Worm (Caenorhabditis elegans): ENCODE data around the gene asp-8.
"Not testable (repeated sequence)": the region's sequence is repeated elsewhere in the genome, so short reads cannot be mapped to it uniquely, and the experiment has no call there.

The asp-8 gene

DNA sequence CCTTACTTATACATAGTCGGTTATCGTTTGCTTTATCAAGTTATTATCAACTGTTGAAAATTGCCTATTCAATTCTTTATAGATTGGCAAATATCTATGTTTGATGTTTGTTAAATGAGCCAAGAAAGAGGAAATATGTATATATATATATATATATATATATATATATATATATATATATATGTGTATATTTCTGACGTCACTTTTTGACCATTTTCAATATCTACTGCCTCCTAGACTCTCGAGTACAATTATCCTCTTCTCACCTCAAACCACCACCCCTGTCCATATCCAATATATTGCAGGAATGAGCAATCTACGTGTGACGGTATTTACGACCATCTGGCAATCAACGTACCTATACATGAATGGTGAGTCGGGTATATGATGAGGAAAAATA, 20.5 kb downstream of the asp-8 start, which contains the start of gene F59D6.1:
F59D6.1 (plus strand) TSS at position 301 of the 400 bp plus-strand sequence.
- TF ChIP-seq pes-1 (GFP tag; IDR thresholded peaks at IDR 0.05) (no peak), scrt-1 (GFP tag; IDR thresholded peaks at IDR 0.05) (no peak), hmg-4 (GFP tag; optimal IDR thresholded peaks at IDR 0.05) (no peak), F13C5.2 (tag; optimal IDR thresholded peaks at IDR 0.05) (no peak), hnd-1 (tag; optimal IDR thresholded peaks at IDR 0.05) (no peak), hmbx-1 (tag; optimal IDR thresholded peaks at IDR 0.05) (no peak), flt-1 (GFP tag; IDR thresholded peaks at IDR 0.05) (no peak), sea-1 (GFP tag; conservative IDR thresholded peaks at IDR 0.05) (no peak), tbx-37 (GFP tag; conservative IDR thresholded peaks at IDR 0.05) (no peak), aly-1 (tag; optimal IDR thresholded peaks at IDR 0.05) (no peak), ceh-13 (GFP tag; optimal IDR thresholded peaks at IDR 0.05) (no peak), tbx-11 (GFP tag; IDR thresholded peaks at IDR 0.05) (no peak), ets-7 (tag; optimal IDR thresholded peaks at IDR 0.05) (no peak), ama-1 (optimal IDR thresholded peaks at IDR 0.05) (no peak)

DNA sequence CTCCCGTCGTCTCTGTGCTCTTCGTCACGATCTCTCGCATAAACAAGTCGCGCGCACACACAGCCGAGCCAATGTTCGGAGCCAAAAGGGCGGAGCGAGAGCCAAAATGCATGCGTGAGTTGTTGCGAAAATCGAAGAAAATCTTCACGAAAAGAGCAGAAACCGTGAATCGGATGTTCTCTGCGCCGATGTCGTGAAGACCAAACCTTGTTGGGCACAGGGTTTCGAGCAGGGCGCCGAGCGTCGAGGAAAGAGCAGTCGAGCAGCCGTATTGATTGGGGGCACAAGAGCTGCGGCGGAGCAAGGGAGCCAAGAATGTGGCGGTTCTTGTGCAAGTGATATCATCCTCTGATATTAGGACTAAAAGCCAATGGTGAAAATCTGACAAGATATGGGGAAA, 22.0 kb downstream of the asp-8 start:
- TF ChIP-seq aly-1 (tag; optimal IDR thresholded peaks at IDR 0.05) = no peak
- TF ChIP-seq B0310.2 (tag; optimal IDR thresholded peaks at IDR 0.05) = no peak
- TF ChIP-seq hmbx-1 (tag; optimal IDR thresholded peaks at IDR 0.05) = no peak
- TF ChIP-seq ceh-36 (tag; optimal IDR thresholded peaks at IDR 0.05) = no peak
- TF ChIP-seq pes-1 (GFP tag; IDR thresholded peaks at IDR 0.05) = no peak
- no peak for TF ChIP-seq flt-1 (GFP tag; IDR thresholded peaks at IDR 0.05)
- TF ChIP-seq hmg-4 (GFP tag; optimal IDR thresholded peaks at IDR 0.05) = no peak
- TF ChIP-seq tbx-37 (GFP tag; conservative IDR thresholded peaks at IDR 0.05) = no peak
- TF ChIP-seq F13C5.2 (tag; optimal IDR thresholded peaks at IDR 0.05) = no peak
- no peak for TF ChIP-seq sea-1 (GFP tag; conservative IDR thresholded peaks at IDR 0.05)
- TF ChIP-seq ets-7 (tag; optimal IDR thresholded peaks at IDR 0.05) = no peak
- no peak for TF ChIP-seq hnd-1 (tag; optimal IDR thresholded peaks at IDR 0.05)

DNA sequence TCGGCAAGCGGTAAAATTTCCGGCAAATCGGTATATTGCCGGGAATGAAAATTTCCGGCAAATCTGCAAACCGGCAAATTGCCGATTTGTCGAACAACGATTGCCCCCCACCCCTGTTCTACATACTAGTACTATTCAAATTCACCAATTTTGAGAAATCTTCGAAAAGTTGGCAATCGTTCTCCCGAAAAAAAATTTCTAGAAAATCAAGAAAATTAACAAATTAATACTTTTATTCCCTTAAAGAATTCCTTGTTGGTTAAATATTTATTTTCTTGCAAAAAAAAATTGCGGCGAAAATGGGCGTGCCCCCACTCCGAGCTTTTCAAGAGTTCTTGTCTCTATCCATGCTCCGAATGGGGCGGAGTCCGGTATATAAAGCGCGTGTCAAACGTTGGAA, 29.9 kb downstream of the asp-8 start, which contains the start of gene C50H11.8:
C50H11.8 (plus strand) TSS at position 301 of the 400 bp plus-strand sequence.
- TF ChIP-seq pes-1 (GFP tag; IDR thresholded peaks at IDR 0.05) (no peak), aly-1 (tag; optimal IDR thresholded peaks at IDR 0.05) (no peak), ceh-13 (GFP tag; optimal IDR thresholded peaks at IDR 0.05) (no peak), hnd-1 (tag; optimal IDR thresholded peaks at IDR 0.05) (no peak), tbx-37 (GFP tag; conservative IDR thresholded peaks at IDR 0.05) (no peak), flt-1 (GFP tag; IDR thresholded peaks at IDR 0.05) (no peak), F13C5.2 (tag; optimal IDR thresholded peaks at IDR 0.05) (no peak), scrt-1 (GFP tag; IDR thresholded peaks at IDR 0.05) (no peak), B0310.2 (tag; optimal IDR thresholded peaks at IDR 0.05) (no peak), sea-1 (GFP tag; conservative IDR thresholded peaks at IDR 0.05) (no peak), ets-7 (tag; optimal IDR thresholded peaks at IDR 0.05) (no peak), tbx-11 (GFP tag; IDR thresholded peaks at IDR 0.05) (no peak), ama-1 (optimal IDR thresholded peaks at IDR 0.05) (no peak), tra-4 (tag; optimal IDR thresholded peaks at IDR 0.05) (no peak), ceh-36 (tag; optimal IDR thresholded peaks at IDR 0.05) (no peak), hmg-4 (GFP tag; optimal IDR thresholded peaks at IDR 0.05) (no peak), hmbx-1 (tag; optimal IDR thresholded peaks at IDR 0.05) (no peak)

DNA sequence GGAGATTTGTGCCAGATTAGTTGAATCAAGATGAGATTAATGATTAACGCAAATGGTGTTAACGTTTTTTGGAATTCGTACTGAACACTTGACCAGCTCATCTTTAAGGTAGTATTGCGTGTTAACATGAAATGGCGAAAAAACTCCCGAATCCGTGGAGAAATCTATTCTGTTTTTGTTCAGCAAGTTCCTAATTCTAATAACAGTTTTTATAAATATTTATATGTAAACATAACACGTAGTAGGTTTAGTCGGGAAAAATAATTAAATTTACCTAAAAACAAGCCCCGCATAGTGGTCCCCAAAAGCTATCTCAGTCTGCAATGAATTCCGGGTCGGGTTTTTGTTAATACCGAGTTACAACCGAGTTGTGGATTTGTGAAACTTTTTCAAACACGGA, 34.6 kb downstream of the asp-8 start, which contains the start of gene str-244:
str-244 (minus strand) TSS at position 101 of the 400 bp plus-strand sequence.
- TF ChIP-seq hnd-1 (tag; optimal IDR thresholded peaks at IDR 0.05) (no peak), hmg-4 (GFP tag; optimal IDR thresholded peaks at IDR 0.05) (no peak), tbx-11 (GFP tag; IDR thresholded peaks at IDR 0.05) (no peak), ets-7 (tag; optimal IDR thresholded peaks at IDR 0.05) (no peak), tbx-37 (GFP tag; conservative IDR thresholded peaks at IDR 0.05) (no peak), scrt-1 (GFP tag; IDR thresholded peaks at IDR 0.05) (no peak), sea-1 (GFP tag; conservative IDR thresholded peaks at IDR 0.05) (no peak), F13C5.2 (tag; optimal IDR thresholded peaks at IDR 0.05) (no peak), tra-4 (tag; optimal IDR thresholded peaks at IDR 0.05) (no peak), ceh-36 (tag; optimal IDR thresholded peaks at IDR 0.05) (no peak), ceh-13 (GFP tag; optimal IDR thresholded peaks at IDR 0.05) (no peak), hmbx-1 (tag; optimal IDR thresholded peaks at IDR 0.05) (no peak), flt-1 (GFP tag; IDR thresholded peaks at IDR 0.05) (no peak)

DNA sequence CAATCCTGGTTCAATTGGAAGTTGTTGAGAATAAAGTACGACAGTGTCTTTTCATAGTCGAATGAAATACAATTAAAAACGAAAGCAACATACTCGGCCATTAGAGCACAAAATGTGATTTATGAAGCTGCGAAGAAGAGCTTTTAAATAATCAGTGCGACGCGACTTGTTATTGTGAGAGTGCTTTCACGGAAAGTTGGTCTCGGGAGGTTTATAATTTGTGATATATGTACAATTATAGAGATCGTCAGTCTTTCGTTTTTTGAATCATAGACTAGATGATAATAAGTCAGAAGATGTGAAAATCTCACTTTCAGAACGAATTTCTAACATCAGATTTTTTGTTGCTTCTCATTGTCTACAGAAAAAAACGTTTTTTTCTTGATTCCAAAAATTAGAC, 37.7 kb downstream of the asp-8 start, which contains the start of gene srt-15:
srt-15 (minus strand) TSS at position 101 of the 400 bp plus-strand sequence.
- TF ChIP-seq ets-7 (tag; optimal IDR thresholded peaks at IDR 0.05) (no peak), ama-1 (optimal IDR thresholded peaks at IDR 0.05) (no peak), F13C5.2 (tag; optimal IDR thresholded peaks at IDR 0.05) (no peak), ceh-13 (GFP tag; optimal IDR thresholded peaks at IDR 0.05) (no peak), B0310.2 (tag; optimal IDR thresholded peaks at IDR 0.05) (no peak)

DNA sequence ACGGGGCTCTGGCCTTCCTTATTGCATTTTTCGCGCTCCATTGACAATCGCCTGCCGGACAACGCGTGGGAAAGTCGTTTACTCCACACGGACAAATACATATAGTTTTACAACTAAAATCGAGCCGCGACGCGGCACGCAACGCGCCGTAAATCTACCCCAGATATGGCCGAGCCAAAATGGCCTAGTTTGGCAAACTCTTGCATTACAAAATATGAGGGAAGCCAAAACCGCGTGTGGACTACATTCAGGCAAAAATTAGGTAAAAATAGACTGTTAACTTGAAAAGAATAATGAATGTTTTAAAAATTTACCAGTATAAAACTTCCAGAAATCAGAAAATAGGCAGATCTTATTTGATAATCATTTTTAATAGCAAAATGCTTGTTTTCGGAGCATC, 40.1 kb downstream of the asp-8 start, which contains the start of gene srt-16:
srt-16 (minus strand) TSS at position 101 of the 400 bp plus-strand sequence.
- not testable (repeated sequence) for TF ChIP-seq ceh-13 (GFP tag; optimal IDR thresholded peaks at IDR 0.05); flt-1 (GFP tag; IDR thresholded peaks at IDR 0.05); hmg-4 (GFP tag; optimal IDR thresholded peaks at IDR 0.05)

DNA sequence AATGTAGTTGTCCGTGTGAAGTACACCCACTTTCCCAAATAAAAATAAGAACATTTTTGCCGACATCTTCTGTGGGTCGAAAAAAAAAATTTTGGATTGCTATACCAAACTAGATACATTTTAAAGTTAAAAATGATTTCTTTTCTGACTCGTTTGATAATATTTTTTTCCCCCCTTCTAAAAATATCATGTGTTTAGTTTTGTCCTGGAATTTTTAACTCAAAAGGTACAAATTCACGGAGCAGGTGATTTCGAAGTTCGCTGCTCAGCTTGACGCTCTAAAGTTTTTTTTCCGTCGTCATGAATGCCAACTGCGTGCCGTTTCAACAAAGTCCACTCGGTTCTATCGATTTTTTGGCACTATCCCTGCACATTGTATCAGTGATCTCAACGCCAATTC, 41.6 kb downstream of the asp-8 start, which contains the start of gene srh-185:
srh-185 (plus strand) TSS at position 301 of the 400 bp plus-strand sequence.
- no peak for TF ChIP-seq ceh-36 (tag; optimal IDR thresholded peaks at IDR 0.05)
- no peak for TF ChIP-seq tbx-37 (GFP tag; conservative IDR thresholded peaks at IDR 0.05)
- TF ChIP-seq hnd-1 (tag; optimal IDR thresholded peaks at IDR 0.05) = no peak

DNA sequence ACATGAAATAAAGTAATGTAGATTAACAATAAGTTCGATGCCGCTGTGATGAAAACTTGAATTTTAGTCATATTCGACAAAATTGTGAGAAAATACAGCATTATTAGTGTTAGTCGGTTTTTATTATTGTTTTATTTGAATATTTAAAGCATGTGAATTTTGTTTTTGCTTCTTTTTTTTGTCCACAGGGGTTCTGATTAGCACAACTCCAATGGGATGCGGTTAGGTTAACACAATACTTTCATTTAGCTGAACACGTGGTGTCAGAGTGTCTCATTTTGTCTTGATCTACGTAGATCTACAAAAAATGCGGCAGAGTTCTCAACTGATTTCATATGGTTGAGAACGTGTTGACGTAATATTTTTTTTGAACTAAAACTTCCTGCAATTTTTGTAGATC, 44.8 kb downstream of the asp-8 start, which contains the start of gene str-40:
str-40 (minus strand) TSS at position 101 of the 400 bp plus-strand sequence.
- TF ChIP-seq sea-1 (GFP tag; conservative IDR thresholded peaks at IDR 0.05) = no peak
- no peak for TF ChIP-seq hmbx-1 (tag; optimal IDR thresholded peaks at IDR 0.05)
- no peak for TF ChIP-seq hmg-4 (GFP tag; optimal IDR thresholded peaks at IDR 0.05)
- TF ChIP-seq tbx-11 (GFP tag; IDR thresholded peaks at IDR 0.05) = no peak
- no peak for TF ChIP-seq flt-1 (GFP tag; IDR thresholded peaks at IDR 0.05)
- TF ChIP-seq F13C5.2 (tag; optimal IDR thresholded peaks at IDR 0.05) = no peak
- no peak for TF ChIP-seq scrt-1 (GFP tag; IDR thresholded peaks at IDR 0.05)
- no peak for TF ChIP-seq pes-1 (GFP tag; IDR thresholded peaks at IDR 0.05)
- TF ChIP-seq hnd-1 (tag; optimal IDR thresholded peaks at IDR 0.05) = no peak
- TF ChIP-seq ets-7 (tag; optimal IDR thresholded peaks at IDR 0.05) = no peak
- TF ChIP-seq ama-1 (optimal IDR thresholded peaks at IDR 0.05) = no peak
- no peak for TF ChIP-seq ceh-13 (GFP tag; optimal IDR thresholded peaks at IDR 0.05)
- TF ChIP-seq tra-4 (tag; optimal IDR thresholded peaks at IDR 0.05) = no peak
- no peak for TF ChIP-seq B0310.2 (tag; optimal IDR thresholded peaks at IDR 0.05)
- TF ChIP-seq aly-1 (tag; optimal IDR thresholded peaks at IDR 0.05) = no peak
- TF ChIP-seq ceh-36 (tag; optimal IDR thresholded peaks at IDR 0.05) = no peak
- no peak for TF ChIP-seq tbx-37 (GFP tag; conservative IDR thresholded peaks at IDR 0.05)

Data from whole organism, early embryonic.